Fruit fly (Drosophila melanogaster): ENCODE data around the gene CG13930.

- TF ChIP-seq CG14655 (GFP tag; optimal IDR thresholded peaks at IDR 0.05) (no peak), fd96Ca (GFP tag; IDR thresholded peaks at IDR 0.05) (no peak), CG32121 (GFP tag; IDR thresholded peaks at IDR 0.05) (0 out of 2 replicates have a peak, but pooled peaks have one; percentile 14), D1 (tag; optimal IDR thresholded peaks at IDR 0.05) (no peak)
These were observed 23.2 kb downstream of the CG13930 start for dm6 chr3L:1649363-1649762.
